Fruit fly (Drosophila melanogaster) whole organism, prepupa: ENCODE results near the gene fipi.

Experiments used
- CG11762 ChIP-seq: fragments of 200-800 bp; sonication (Bioruptor generic); optimal IDR thresholded peaks from 3 replicates; lab custom pipeline; 2016; ENCODE audit warnings: missing biosample characterization, missing genetic modification characterization; ENCODE audit not compliant: insufficient read depth
- CG1621 ChIP-seq: fragments of 200-800 bp; sonication (Bioruptor generic); optimal IDR thresholded peaks from 3 replicates; lab custom pipeline; 2018; ENCODE audit warnings: missing biosample characterization, mild to moderate bottlenecking, missing genetic modification characterization
- CG3919 ChIP-seq: fragments of 200-800 bp; sonication (Bioruptor generic); optimal IDR thresholded peaks from 3 replicates; lab custom pipeline; 2016; ENCODE audit warnings: missing biosample characterization, missing genetic modification characterization
- CG6163 ChIP-seq: fragments of 200-800 bp; sonication (Bioruptor generic); IDR thresholded peaks from 3 replicates; pipeline ENCODE4 v1.3.6; 2022; ENCODE audit warnings: missing biosample characterization, missing genetic modification characterization

DNA sequence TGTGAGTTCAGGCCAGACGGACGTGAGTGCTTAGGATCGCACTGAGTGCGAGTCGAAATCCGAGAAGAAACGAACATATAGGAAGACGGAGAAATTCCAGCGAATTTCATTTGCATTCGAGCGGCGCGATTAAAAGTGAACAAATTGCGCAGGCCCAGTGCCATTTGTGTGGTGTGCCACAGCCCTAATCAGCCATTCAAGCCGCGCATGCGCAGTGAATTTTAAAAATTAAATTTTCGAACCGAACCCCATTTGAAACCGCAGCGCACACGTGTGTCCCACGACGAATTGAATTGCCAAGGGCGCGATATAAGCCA, 19.1 kb upstream of the fipi start:
- no peak for TF ChIP-seq CG1621 (tag; lab: Kevin White, UChicago)
- TF ChIP-seq CG3919 (GFP tag; lab: Kevin White, UChicago), result no peak
- TF ChIP-seq CG6163 (GFP tag; lab: Robert Waterston, UW), result no peak
- TF ChIP-seq CG11762 (GFP tag; lab: Kevin White, UChicago), result no peak
